Worm (Caenorhabditis elegans) whole organism, L2 larva: ENCODE results near the gene F49F1.18.

Source experiments
- R02D3.7 ChIP-seq: fragments of 150-350 bp; optimal IDR thresholded peaks from 2 replicates; lab custom pipeline; 2014; ENCODE audit warnings: missing biosample characterization, missing genetic modification characterization
- ama-1 ChIP-seq: fragments of 150-350 bp; optimal IDR thresholded peaks from 2 replicates; lab custom pipeline; 2018; ENCODE audit warnings: inconsistent platforms
- egl-27 ChIP-seq: sonication (generic microtip); optimal IDR thresholded peaks from 3 replicates; lab custom pipeline; 2017; ENCODE audit warnings: missing biosample characterization, missing genetic modification reagents, missing genetic modification characterization
- elt-3 ChIP-seq: sonication (generic microtip); optimal IDR thresholded peaks from 2 replicates; lab custom pipeline; 2017; ENCODE audit warnings: missing biosample characterization, missing genetic modification characterization
- lin-13 ChIP-seq: fragments of 150-350 bp; optimal IDR thresholded peaks from 2 replicates; lab custom pipeline; 2014; ENCODE audit warnings: missing biosample characterization, missing genetic modification reagents, missing genetic modification characterization
- lin-39 ChIP-seq: fragments of 150-350 bp; optimal IDR thresholded peaks from 2 replicates; lab custom pipeline; 2014; ENCODE audit warnings: missing biosample characterization, missing genetic modification reagents, missing genetic modification characterization
- mdl-1 ChIP-seq, 2 experiments: fragments of 150-350 bp in 1 of 2; sonication (generic microtip) in 1 of 2; optimal IDR thresholded peaks; 2 replicates each; lab custom pipeline; 2017; ENCODE audit warnings: missing biosample characterization in 2 of 2, missing genetic modification characterization in 2 of 2
- skn-1 ChIP-seq: sonication (generic microtip); optimal IDR thresholded peaks from 2 replicates; lab custom pipeline; 2017; ENCODE audit warnings: missing biosample characterization, missing genetic modification characterization
- unc-39 ChIP-seq: fragments of 150-350 bp; optimal IDR thresholded peaks from 2 replicates; lab custom pipeline; 2014; ENCODE audit warnings: missing biosample characterization, missing genetic modification characterization
- unc-62 ChIP-seq: fragments of 150-350 bp; optimal IDR thresholded peaks from 2 replicates; lab custom pipeline; 2014; ENCODE audit warnings: missing biosample characterization, missing genetic modification reagents, missing genetic modification characterization

DNA sequence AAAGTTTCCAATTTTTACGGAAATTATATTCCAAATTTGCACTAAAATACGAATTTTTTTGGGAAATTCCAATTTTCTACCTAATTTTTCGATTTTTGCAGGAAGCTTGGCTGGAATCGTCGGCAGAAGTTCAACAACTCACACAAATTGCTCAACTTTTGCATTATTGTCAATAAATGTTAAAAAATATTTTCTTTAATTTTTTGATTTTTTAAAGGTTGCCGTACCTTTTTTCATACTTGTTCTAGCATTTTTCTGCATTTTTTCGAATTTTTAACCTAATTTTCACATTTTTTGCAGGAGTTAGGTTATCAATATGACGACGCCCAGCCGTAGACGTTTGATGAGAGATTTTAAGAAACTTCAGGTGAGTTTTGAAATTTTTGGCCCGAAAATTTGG lies 37.4 kb downstream of the F49F1.18 start, which contains the start of gene ubc-1:
- TF ChIP-seq lin-39 (tag; lab: Kevin White, UChicago) (no peak), lin-13 (GFP tag; lab: Kevin White, UChicago) (no peak), R02D3.7 (no peak), unc-62 (GFP tag; lab: Kevin White, UChicago) (no peak), egl-27 (tag; lab: Kevin White, UChicago) (no peak), mdl-1 (tag; optimal IDR thresholded peaks at IDR 0.05; lab: Kevin White, UChicago) (no peak), elt-3 (no peak), ama-1 (lab: Kevin White, UChicago) (no peak), skn-1 (no peak), unc-39 (tag; lab: Kevin White, UChicago) (no peak)
